Fruit fly (Drosophila melanogaster): ENCODE data around the gene Rad9.

The Rad9 gene

DNA sequence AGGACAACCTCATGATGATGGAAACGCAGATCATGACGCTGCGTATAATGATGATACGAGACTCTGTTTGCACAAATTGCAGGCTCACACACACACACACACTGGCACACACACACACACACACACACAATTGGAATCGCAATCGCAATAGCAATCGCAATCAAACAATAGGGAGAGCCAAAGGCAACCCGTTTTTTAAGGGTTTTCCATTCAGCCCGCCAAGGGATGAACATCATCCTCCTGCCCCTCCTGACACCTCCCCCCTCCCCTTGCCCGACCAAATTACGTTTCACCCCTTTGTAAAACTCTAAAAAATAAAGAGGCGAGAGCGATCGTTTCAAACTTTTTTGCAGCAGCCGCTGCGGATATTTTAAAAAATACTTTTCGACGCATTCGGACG is 20.1 kb downstream of the Rad9 start:
- TF ChIP-seq Dfd (GFP tag; optimal IDR thresholded peaks at IDR 0.05) (peak; percentile 56), Myc (optimal IDR thresholded peaks at IDR 0.05) (no peak), HLH106 (tag; optimal IDR thresholded peaks at IDR 0.05) (no peak)

DNA sequence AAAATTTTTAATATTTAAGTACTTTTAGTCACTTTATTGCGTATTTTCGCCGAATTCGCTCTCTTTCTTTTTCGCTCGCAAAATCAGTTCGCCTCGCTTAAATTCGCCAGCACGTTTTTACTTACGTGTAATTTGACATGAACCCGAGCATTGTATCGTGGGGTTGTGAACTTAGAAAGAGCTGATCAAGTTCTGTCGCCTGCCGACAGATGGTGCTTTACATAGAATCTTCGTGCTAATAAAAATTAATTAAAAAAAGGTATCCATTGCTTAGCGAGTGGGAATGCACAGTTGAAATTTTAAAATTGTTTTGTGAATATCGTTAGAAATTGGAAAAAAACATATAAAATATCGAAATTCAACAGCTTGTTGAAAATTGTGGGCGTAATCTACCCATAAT is 23.9 kb downstream of the Rad9 start:
- TF ChIP-seq Hnf4 (GFP tag; optimal IDR thresholded peaks at IDR 0.05) (peak; percentile 41), dl (GFP tag; optimal IDR thresholded peaks at IDR 0.05; ENCODE audit: insufficient read depth in 1 of 2, partially characterized antibody in 2 of 2) (no peak), CG32264 (GFP tag; optimal IDR thresholded peaks at IDR 0.05) (no peak), fru (GFP tag; optimal IDR thresholded peaks at IDR 0.05) (peak; percentile 52), foxo (GFP tag; optimal IDR thresholded peaks at IDR 0.05) (peak in 1 of 2 experiments; percentile 33), dsf (GFP tag; optimal IDR thresholded peaks at IDR 0.05; ENCODE audit: borderline replicate concordance) (no peak), Hr83 (GFP tag; optimal IDR thresholded peaks at IDR 0.05; ENCODE audit: poor library complexity, severe bottlenecking) (no peak), woc (GFP tag; optimal IDR thresholded peaks at IDR 0.05) (no peak), br (GFP tag; optimal IDR thresholded peaks at IDR 0.05) (no peak), N (GFP tag; optimal IDR thresholded peaks at IDR 0.05) (no peak), sage (GFP tag; optimal IDR thresholded peaks at IDR 0.05) (no peak), GATAd (GFP tag; optimal IDR thresholded peaks at IDR 0.05) (no peak), Jra (GFP tag; optimal IDR thresholded peaks at IDR 0.05) (no peak), Abd-B (GFP tag; optimal IDR thresholded peaks at IDR 0.05) (no peak), jim (GFP tag; optimal IDR thresholded peaks at IDR 0.05) (no peak), Hr78 (GFP tag; optimal IDR thresholded peaks at IDR 0.05) (no peak), h (GFP tag; optimal IDR thresholded peaks at IDR 0.05) (peak; percentile 45), ey (GFP tag; optimal IDR thresholded peaks at IDR 0.05) (peak; percentile 18), psq (GFP tag; optimal IDR thresholded peaks at IDR 0.05) (no peak), CG9705 (GFP tag; optimal IDR thresholded peaks at IDR 0.05) (no peak), sv (GFP tag; optimal IDR thresholded peaks at IDR 0.05) (peak; percentile 44), Vsx2 (GFP tag; optimal IDR thresholded peaks at IDR 0.05; ENCODE audit: partially characterized antibody) (no peak), brk (GFP tag; optimal IDR thresholded peaks at IDR 0.05) (no peak), Sp1 (GFP tag; optimal IDR thresholded peaks at IDR 0.05) (no peak), OdsH (GFP tag; optimal IDR thresholded peaks at IDR 0.05) (no peak), Dif (GFP tag; optimal IDR thresholded peaks at IDR 0.05; ENCODE audit: partially characterized antibody) (no peak), usp (GFP tag; optimal IDR thresholded peaks at IDR 0.05) (no peak), tai (GFP tag; optimal IDR thresholded peaks at IDR 0.05) (no peak), Mio (GFP tag; optimal IDR thresholded peaks at IDR 0.05) (no peak), CrebA (GFP tag; optimal IDR thresholded peaks at IDR 0.05; ENCODE audit: borderline replicate concordance) (peak; percentile 38), Myc (optimal IDR thresholded peaks at IDR 0.05) (peak; percentile 64), rgr (GFP tag; optimal IDR thresholded peaks at IDR 0.05) (no peak), Dfd (GFP tag; optimal IDR thresholded peaks at IDR 0.05) (no peak), lola (GFP tag; optimal IDR thresholded peaks at IDR 0.05) (no peak), dmrt93B (GFP tag; optimal IDR thresholded peaks at IDR 0.05) (no peak)

DNA sequence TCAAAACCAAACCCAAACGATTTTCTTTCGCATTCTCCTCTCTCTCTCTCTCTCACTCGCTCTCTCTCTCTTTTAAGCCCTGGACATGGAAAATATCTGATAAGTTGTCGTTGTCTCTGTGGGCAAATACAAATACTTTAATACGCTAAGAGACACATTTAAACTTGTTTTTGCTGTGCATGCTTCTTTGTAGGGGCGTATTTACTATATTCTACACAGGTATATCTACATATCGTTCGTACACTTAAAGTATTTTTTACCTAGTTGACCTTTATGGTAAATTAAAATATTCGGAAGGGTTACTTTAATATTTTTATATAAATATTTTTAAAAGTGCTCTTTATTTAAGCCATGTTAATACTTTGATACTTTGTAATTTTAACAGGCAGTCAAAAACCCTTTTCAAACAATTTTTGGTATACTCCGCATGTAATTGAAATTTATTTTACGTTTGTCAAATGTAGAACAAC is 26.0 kb downstream of the Rad9 start:
- no peak for TF ChIP-seq sage (GFP tag; optimal IDR thresholded peaks at IDR 0.05)
- peak in 1 of 2 experiments; percentile 55 for TF ChIP-seq dl (GFP tag; optimal IDR thresholded peaks at IDR 0.05; ENCODE audit: insufficient read depth in 1 of 2, partially characterized antibody in 2 of 2)
- TF ChIP-seq Dif (GFP tag; optimal IDR thresholded peaks at IDR 0.05; ENCODE audit: partially characterized antibody): peak; percentile 70
- TF ChIP-seq woc (GFP tag; optimal IDR thresholded peaks at IDR 0.05): peak; percentile 2
- TF ChIP-seq tai (GFP tag; optimal IDR thresholded peaks at IDR 0.05): no peak
- no peak for TF ChIP-seq Hnf4 (GFP tag; optimal IDR thresholded peaks at IDR 0.05)
- TF ChIP-seq fru (GFP tag; optimal IDR thresholded peaks at IDR 0.05): peak; percentile 96

DNA sequence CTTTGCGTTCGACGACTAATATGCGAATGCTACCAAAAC is 26.3 kb downstream of the Rad9 start, which contains the start of gene Indy:
Indy (minus strand) TSS at position 35 of the 39 bp plus-strand sequence.
- TF ChIP-seq dsf (GFP tag; optimal IDR thresholded peaks at IDR 0.05; ENCODE audit: borderline replicate concordance) (no peak), Sp1 (GFP tag; optimal IDR thresholded peaks at IDR 0.05) (no peak), usp (GFP tag; optimal IDR thresholded peaks at IDR 0.05) (no peak), OdsH (GFP tag; optimal IDR thresholded peaks at IDR 0.05) (no peak), rgr (GFP tag; optimal IDR thresholded peaks at IDR 0.05) (no peak), foxo (GFP tag; optimal IDR thresholded peaks at IDR 0.05) (no peak), Dfd (GFP tag; optimal IDR thresholded peaks at IDR 0.05) (no peak), sage (GFP tag; optimal IDR thresholded peaks at IDR 0.05) (no peak), CG32264 (GFP tag; optimal IDR thresholded peaks at IDR 0.05) (no peak), dmrt93B (GFP tag; optimal IDR thresholded peaks at IDR 0.05) (no peak), pan (optimal IDR thresholded peaks at IDR 0.05) (no peak)
